Worm (Caenorhabditis elegans) whole organism, L4 larva: ENCODE measurements around the gene pbo-5.

ENCODE experiments used
- F10B5.3 ChIP-seq: sonication (generic microtip); optimal IDR thresholded peaks from 2 replicates; lab custom pipeline; 2016; ENCODE audit warnings: mild to moderate bottlenecking, missing genetic modification characterization, missing compliant biosample characterization
- F26F4.8 ChIP-seq: fragments of 200-800 bp; sonication (Bioruptor generic); conservative IDR thresholded peaks from 2 replicates; pipeline ENCODE4 v1.3.6; 2022; ENCODE audit warnings: missing genetic modification characterization, missing compliant biosample characterization
- F37D6.2 ChIP-seq: sonication (generic microtip); optimal IDR thresholded peaks from 2 replicates; lab custom pipeline; 2016; ENCODE audit warnings: mild to moderate bottlenecking, missing genetic modification characterization, missing compliant biosample characterization
- F49E8.2 ChIP-seq: sonication (generic microtip); optimal IDR thresholded peaks from 2 replicates; lab custom pipeline; 2016; ENCODE audit warnings: missing compliant biosample characterization, mild to moderate bottlenecking, missing genetic modification characterization, borderline replicate concordance
- R02D3.7 ChIP-seq: fragments of 150-350 bp; sonication (generic microtip); optimal IDR thresholded peaks from 3 replicates; lab custom pipeline; 2014; ENCODE audit warnings: missing biosample characterization, missing genetic modification characterization
- T26A8.4 ChIP-seq: fragments of 200-800 bp; sonication (Bioruptor generic); IDR thresholded peaks from 2 replicates; pipeline ENCODE4 v1.3.6; 2022; ENCODE audit warnings: missing genetic modification characterization, missing compliant biosample characterization
- Y5F2A.4 ChIP-seq: fragments of 200-800 bp; sonication (Bioruptor generic); optimal IDR thresholded peaks from 2 replicates; lab custom pipeline; 2018; ENCODE audit warnings: mild to moderate bottlenecking, missing genetic modification characterization, missing compliant biosample characterization
- ZK337.2 ChIP-seq: fragments of 200-800 bp; sonication (Bioruptor generic); IDR thresholded peaks from 2 replicates; pipeline ENCODE4 v1.3.6; 2022; ENCODE audit warnings: missing genetic modification reagents, missing genetic modification characterization, missing compliant biosample characterization
- ama-1 ChIP-seq: fragments of 150-350 bp; optimal IDR thresholded peaks from 2 replicates; lab custom pipeline; 2014; ENCODE audit warnings: inconsistent platforms, mixed read lengths
- ceh-28 ChIP-seq: fragments of 150-350 bp; optimal IDR thresholded peaks from 2 replicates; lab custom pipeline; 2014; ENCODE audit warnings: missing biosample characterization, missing genetic modification reagents, missing genetic modification characterization
- ceh-44 ChIP-seq: fragments of 200-800 bp; sonication (Bioruptor generic); IDR thresholded peaks from 2 replicates; pipeline ENCODE4 v1.3.6; 2022; ENCODE audit warnings: missing genetic modification reagents, missing genetic modification characterization, missing compliant biosample characterization
- ceh-62 ChIP-seq: sonication (generic microtip); optimal IDR thresholded peaks from 2 replicates; lab custom pipeline; 2017; ENCODE audit warnings: missing biosample characterization, missing genetic modification characterization
- ceh-82 ChIP-seq: sonication (generic microtip); optimal IDR thresholded peaks from 2 replicates; lab custom pipeline; 2017; ENCODE audit warnings: missing biosample characterization, missing genetic modification characterization
- ctbp-1 ChIP-seq: fragments of 200-800 bp; sonication (Bioruptor generic); IDR thresholded peaks from 2 replicates; pipeline ENCODE4 v1.3.6; 2022; ENCODE audit warnings: missing genetic modification reagents, missing genetic modification characterization, missing compliant biosample characterization
- daf-16 ChIP-seq, 3 experiments: sonication (generic microtip); optimal IDR thresholded peaks; 2 replicates each; lab custom pipeline; 2016 to 2017; ENCODE audit warnings: missing genetic modification characterization in 3 of 3, missing genetic modification reagents in 3 of 3, mild to moderate bottlenecking in 2 of 3, missing compliant biosample characterization in 2 of 3, missing biosample characterization in 1 of 3, moderate library complexity in 1 of 3
- daf-19 ChIP-seq: fragments of 200-800 bp; sonication (Bioruptor generic); conservative IDR thresholded peaks from 2 replicates; pipeline ENCODE4 v1.3.6; 2022; ENCODE audit warnings: missing genetic modification characterization, missing compliant biosample characterization
- daf-8 ChIP-seq: fragments of 200-800 bp; sonication (Bioruptor generic); IDR thresholded peaks from 2 replicates; pipeline ENCODE4 v1.3.6; 2022; ENCODE audit warnings: missing genetic modification characterization, missing compliant biosample characterization
- dmd-6 ChIP-seq: fragments of 200-800 bp; sonication (Bioruptor generic); IDR thresholded peaks from 2 replicates; pipeline ENCODE4 v1.3.6; 2022; ENCODE audit warnings: missing genetic modification reagents, missing genetic modification characterization, missing compliant biosample characterization
- dmd-9 ChIP-seq: fragments of 200-800 bp; sonication (Bioruptor generic); IDR thresholded peaks from 2 replicates; pipeline ENCODE4 v1.3.6; 2022; ENCODE audit warnings: missing genetic modification reagents, missing genetic modification characterization, missing compliant biosample characterization
- dpl-1 ChIP-seq: fragments of 150-350 bp; optimal IDR thresholded peaks from 2 replicates; lab custom pipeline; 2014; ENCODE audit warnings: missing biosample characterization, missing genetic modification reagents, missing genetic modification characterization
- dve-1 ChIP-seq: sonication (generic microtip); optimal IDR thresholded peaks from 2 replicates; lab custom pipeline; 2017; ENCODE audit warnings: antibody characterized with exemption, mild to moderate bottlenecking, missing genetic modification characterization, missing compliant biosample characterization; ENCODE audit not compliant: insufficient read depth
- hlh-11 ChIP-seq: fragments of 200-800 bp; sonication (Bioruptor generic); optimal IDR thresholded peaks from 2 replicates; lab custom pipeline; 2018; ENCODE audit warnings: mild to moderate bottlenecking, missing genetic modification characterization, missing compliant biosample characterization
- lin-15B ChIP-seq: fragments of 150-350 bp; sonication (generic microtip); optimal IDR thresholded peaks from 3 replicates; lab custom pipeline; 2014; ENCODE audit warnings: missing biosample characterization, missing genetic modification characterization
- lin-38 ChIP-seq: fragments of 200-800 bp; sonication (Bioruptor generic); IDR thresholded peaks from 2 replicates; pipeline ENCODE4 v1.3.6; 2022; ENCODE audit warnings: missing genetic modification reagents, missing genetic modification characterization, missing compliant biosample characterization
- lin-39 ChIP-seq: fragments of 150-350 bp; optimal IDR thresholded peaks from 2 replicates; lab custom pipeline; 2014; ENCODE audit warnings: missing biosample characterization, missing genetic modification reagents, missing genetic modification characterization
- lir-3 ChIP-seq: sonication (generic microtip); optimal IDR thresholded peaks from 2 replicates; lab custom pipeline; 2016; ENCODE audit warnings: mild to moderate bottlenecking, missing genetic modification characterization, missing compliant biosample characterization
- madf-9 ChIP-seq: fragments of 200-800 bp; sonication (Bioruptor generic); conservative IDR thresholded peaks from 2 replicates; pipeline ENCODE4 v1.3.6; 2022; ENCODE audit warnings: missing genetic modification reagents, missing genetic modification characterization, missing compliant biosample characterization
- mdl-1 ChIP-seq, 2 experiments: fragments of 150-350 bp in 1 of 2; sonication (generic microtip) in 1 of 2; optimal IDR thresholded peaks; 2 replicates each; lab custom pipeline; 2014 to 2017; ENCODE audit warnings: missing biosample characterization in 2 of 2, missing genetic modification characterization in 2 of 2
- mep-1 ChIP-seq: fragments of 150-350 bp; sonication (generic microtip); optimal IDR thresholded peaks from 3 replicates; lab custom pipeline; 2014; ENCODE audit warnings: missing biosample characterization, missing genetic modification characterization
- mxl-2 ChIP-seq: fragments of 200-800 bp; sonication (Bioruptor generic); conservative IDR thresholded peaks from 2 replicates; pipeline ENCODE4 v1.3.6; 2022; ENCODE audit warnings: missing genetic modification reagents, missing genetic modification characterization, missing compliant biosample characterization
- nhr-10 ChIP-seq: fragments of 150-350 bp; optimal IDR thresholded peaks from 2 replicates; lab custom pipeline; 2014; ENCODE audit warnings: missing biosample characterization, missing genetic modification characterization
- nhr-42 ChIP-seq: fragments of 200-800 bp; sonication (Bioruptor generic); IDR thresholded peaks from 2 replicates; pipeline ENCODE4 v1.3.6; 2022; ENCODE audit warnings: missing genetic modification characterization, missing compliant biosample characterization
- nhr-48 ChIP-seq: sonication (generic microtip); optimal IDR thresholded peaks from 2 replicates; lab custom pipeline; 2016; ENCODE audit warnings: mild to moderate bottlenecking, missing genetic modification characterization, missing compliant biosample characterization
- php-3 ChIP-seq: fragments of 200-800 bp; sonication (Bioruptor generic); IDR thresholded peaks from 2 replicates; pipeline ENCODE4 v1.3.6; 2022; ENCODE audit warnings: missing genetic modification reagents, missing genetic modification characterization, missing compliant biosample characterization
- rbr-2 ChIP-seq: sonication (generic microtip); optimal IDR thresholded peaks from 2 replicates; lab custom pipeline; 2016; ENCODE audit warnings: missing genotype, missing genetic modification characterization, missing compliant biosample characterization
- set-16 ChIP-seq: fragments of 200-800 bp; sonication (Bioruptor generic); IDR thresholded peaks from 2 replicates; pipeline ENCODE4 v1.3.6; 2022; ENCODE audit warnings: missing genetic modification reagents, missing genetic modification characterization, missing compliant biosample characterization
- tra-1 ChIP-seq: fragments of 200-800 bp; sonication (Bioruptor generic); IDR thresholded peaks from 2 replicates; pipeline ENCODE4 v1.3.6; 2022; ENCODE audit warnings: missing genetic modification reagents, missing genetic modification characterization, missing compliant biosample characterization
- unc-39 ChIP-seq: sonication (generic microtip); optimal IDR thresholded peaks from 2 replicates; lab custom pipeline; 2017; ENCODE audit warnings: missing biosample characterization, missing genetic modification characterization
- unc-62 ChIP-seq, 3 experiments: fragments of 150-350 bp in 1 of 3; sonication (generic microtip); optimal IDR thresholded peaks in 2 of 3; peaks in 1 of 3; 1 replicate in 1 of 3; 2 replicates in 2 of 3; lab custom pipeline; 2014 to 2017; ENCODE audit warnings: missing biosample characterization in 3 of 3, missing genetic modification characterization in 3 of 3, missing genetic modification reagents in 3 of 3, missing genotype in 1 of 3
- zfp-2 ChIP-seq: sonication (generic microtip); optimal IDR thresholded peaks from 2 replicates; lab custom pipeline; 2016; ENCODE audit warnings: mild to moderate bottlenecking, missing genetic modification characterization, missing compliant biosample characterization
- zip-2 ChIP-seq: fragments of 150-350 bp; optimal IDR thresholded peaks from 2 replicates; lab custom pipeline; 2014; ENCODE audit warnings: missing biosample characterization, missing genetic modification characterization
- ztf-7 ChIP-seq: fragments of 150-350 bp; optimal IDR thresholded peaks from 2 replicates; lab custom pipeline; 2014; ENCODE audit warnings: missing biosample characterization, missing genetic modification characterization

Gene pbo-5

ce11 chrV:20904094-20904268 is 11.3 kb upstream of the pbo-5 start, which contains the start of gene acs-12:
TSS of gene acs-12 (plus strand) at chrV:20904169.
- no peak for TF ChIP-seq lin-39 (tag; lab: Kevin White, UChicago)
- no peak for TF ChIP-seq ceh-44 (GFP tag; lab: Robert Waterston, UW)
- no peak for TF ChIP-seq madf-9 (GFP tag; lab: Robert Waterston, UW)
- no peak for TF ChIP-seq ceh-62
- no peak for TF ChIP-seq nhr-42
- no peak for TF ChIP-seq dpl-1 (GFP tag; lab: Kevin White, UChicago)
- TF ChIP-seq ama-1 (lab: Kevin White, UChicago) = no peak
- no peak for TF ChIP-seq mep-1 (tag; lab: Kevin White, UChicago)

ce11 chrV:20906977-20907376 is 8.3 kb upstream of the pbo-5 start:
- peak in 1 of 2 experiments; percentile 92 for TF ChIP-seq unc-62 (GFP tag; optimal IDR thresholded peaks at IDR 0.05 in 1 of 2; lab: Kevin White, UChicago)
- no peak for TF ChIP-seq unc-62 (tag; optimal IDR thresholded peaks at IDR 0.05; lab: Kevin White, UChicago)
- no peak for TF ChIP-seq set-16 (GFP tag; lab: Robert Waterston, UW)

- no peak for TF ChIP-seq dmd-9 (GFP tag; lab: Robert Waterston, UW)
- TF ChIP-seq nhr-48 (tag; lab: Kevin White, UChicago) = peak; percentile 28
- TF ChIP-seq tra-1 = 0 out of 2 replicates have a peak, but pooled peaks have one; percentile 13
- no peak for TF ChIP-seq Y5F2A.4
- TF ChIP-seq rbr-2 (tag; lab: Kevin White, UChicago) = no peak
- TF ChIP-seq php-3 (GFP tag; lab: Robert Waterston, UW) = 0 out of 2 replicates have a peak, but pooled peaks have one; percentile 10
- no peak for TF ChIP-seq ceh-28 (tag; lab: Kevin White, UChicago)
- no peak for TF ChIP-seq F10B5.3 (tag; lab: Kevin White, UChicago)
- TF ChIP-seq nhr-42 = no peak
- no peak for TF ChIP-seq F26F4.8
- TF ChIP-seq zip-2 (tag; lab: Kevin White, UChicago) = no peak
- no peak for TF ChIP-seq T26A8.4 (GFP tag; lab: Robert Waterston, UW)
- no peak for TF ChIP-seq daf-16 (GFP tag; optimal IDR thresholded peaks at IDR 0.05; lab: Kevin White, UChicago)
- peak; percentile 62 for TF ChIP-seq daf-16 (tag; optimal IDR thresholded peaks at IDR 0.05; lab: Kevin White, UChicago)
- TF ChIP-seq ctbp-1 (GFP tag; lab: Robert Waterston, UW) = no peak
- no peak for TF ChIP-seq F49E8.2 (tag; lab: Kevin White, UChicago)
- TF ChIP-seq ztf-7 (tag; lab: Kevin White, UChicago) = no peak
- TF ChIP-seq lin-15B (tag; lab: Kevin White, UChicago) = no peak
- TF ChIP-seq lin-38 = no peak
- TF ChIP-seq ceh-82 (tag; lab: Kevin White, UChicago) = no peak
- no peak for TF ChIP-seq lir-3 (tag; lab: Kevin White, UChicago)
- no peak for TF ChIP-seq nhr-10 (tag; lab: Kevin White, UChicago)
- TF ChIP-seq mxl-2 (GFP tag; lab: Robert Waterston, UW) = no peak
- peak; percentile 57 for TF ChIP-seq hlh-11 (tag; lab: Kevin White, UChicago)
- TF ChIP-seq dve-1 (tag; lab: Kevin White, UChicago) = no peak
- no peak for TF ChIP-seq R02D3.7 (tag; lab: Kevin White, UChicago)
- no peak for TF ChIP-seq daf-8 (GFP tag; lab: Robert Waterston, UW)
- TF ChIP-seq F37D6.2 = no peak
- no peak for TF ChIP-seq unc-39
- no peak for TF ChIP-seq ZK337.2
- TF ChIP-seq mdl-1 (tag; optimal IDR thresholded peaks at IDR 0.05; lab: Kevin White, UChicago) = no peak
- peak; percentile 83 for TF ChIP-seq dmd-6 (GFP tag; lab: Robert Waterston, UW)
- TF ChIP-seq daf-19 (GFP tag; lab: Robert Waterston, UW) = no peak
- TF ChIP-seq zfp-2 (tag; lab: Kevin White, UChicago) = no peak
These were observed 5.5 kb upstream of the pbo-5 start for ce11 chrV:20909761-20910160.
